ENCODE assay signal across 3 fruit fly cellular contexts in the genomic region with DNA sequence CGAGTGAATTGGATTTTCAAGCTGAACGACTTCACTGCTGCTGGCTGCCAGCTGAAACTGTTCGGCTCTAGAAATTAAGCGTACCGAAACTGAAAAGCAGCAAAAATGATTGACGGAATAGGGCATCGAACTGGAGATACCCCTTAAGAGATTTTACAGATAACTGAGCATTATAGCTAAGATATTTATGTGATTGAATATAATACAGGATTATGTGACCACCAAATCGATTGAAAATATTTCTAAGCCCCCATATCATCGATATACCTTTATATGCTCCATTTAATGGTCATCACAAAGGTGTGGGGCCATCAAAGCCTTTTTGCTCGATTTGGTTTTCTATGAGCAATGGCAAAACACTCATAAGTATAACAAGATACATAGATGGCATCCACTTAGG.
TF ChIP-seq lines count a peak whose summit lies in the region.

No protein-coding gene starts in this region.

- TF ChIP-seq CTCF in whole organism, embryonic (GFP tag; optimal IDR thresholded peaks at IDR 0.05; lab: Kevin White, UChicago), result no peak

TF ChIP-seq in whole organism, embryonic, 481 proteins besides CTCF, POLR2A, EP300 and RAD21 (continues in another document):
- TF ChIP-seq ATbp (GFP tag; optimal IDR thresholded peaks at IDR 0.05; lab: Kevin White, UChicago) (peak; percentile 12), bbx (GFP tag; IDR thresholded peaks at IDR 0.05; lab: Robert Waterston, UW; ENCODE audit: partially characterized antibody) (no peak), CG14860 (GFP tag; IDR thresholded peaks at IDR 0.05; lab: Robert Waterston, UW; ENCODE audit: partially characterized antibody) (no peak), CG4730 (GFP tag; IDR thresholded peaks at IDR 0.05; lab: Robert Waterston, UW) (peak; percentile 37; the same call in 1 of the 2 replicates), CG18764 (GFP tag; optimal IDR thresholded peaks at IDR 0.05; lab: Kevin White, UChicago) (no peak), dysf (GFP tag; IDR thresholded peaks at IDR 0.05; lab: Robert Waterston, UW) (peak; percentile 80), CG12769 (tag; optimal IDR thresholded peaks at IDR 0.05; lab: Kevin White, UChicago) (no peak), CG32767 (GFP tag; IDR thresholded peaks at IDR 0.05; lab: Robert Waterston, UW) (peak; percentile 47; the same call in 1 of the 2 replicates), zen2 (GFP tag; IDR thresholded peaks at IDR 0.05; lab: Robert Waterston, UW; ENCODE audit: partially characterized antibody) (no peak), tap (tag; optimal IDR thresholded peaks at IDR 0.05; lab: Kevin White, UChicago) (no peak), slou (GFP tag; optimal IDR thresholded peaks at IDR 0.05; lab: Kevin White, UChicago) (no peak), CG7372 (GFP tag; IDR thresholded peaks at IDR 0.05; lab: Robert Waterston, UW) (peak; percentile 25; the same call in 1 of the 2 replicates), CG17912 (GFP tag; optimal IDR thresholded peaks at IDR 0.05; lab: Kevin White, UChicago) (no peak), Ssrp (tag; optimal IDR thresholded peaks at IDR 0.05; lab: Kevin White, UChicago) (peak; percentile 30), C15 (GFP tag; IDR thresholded peaks at IDR 0.05; lab: Robert Waterston, UW) (no peak), salm (tag; optimal IDR thresholded peaks at IDR 0.05; lab: Kevin White, UChicago) (no peak), Mad (GFP tag; optimal IDR thresholded peaks at IDR 0.05; lab: Kevin White, UChicago) (no peak), CG6689 (GFP tag; IDR thresholded peaks at IDR 0.05; lab: Robert Waterston, UW) (peak; percentile 35; the same call in 1 of the 2 replicates), CG12104 (GFP tag; optimal IDR thresholded peaks at IDR 0.05; lab: Kevin White, UChicago) (no peak), Sry-β (GFP tag; optimal IDR thresholded peaks at IDR 0.05; lab: Kevin White, UChicago) (no peak), CG10366 (GFP tag; IDR thresholded peaks at IDR 0.05; lab: Robert Waterston, UW) (peak; percentile 24; the same call in 1 of the 2 replicates), CG3065 (GFP tag; optimal IDR thresholded peaks at IDR 0.05; lab: Kevin White, UChicago) (no peak), pb (GFP tag; optimal IDR thresholded peaks at IDR 0.05; lab: Kevin White, UChicago) (peak; percentile 3), CG3726 (GFP tag; IDR thresholded peaks at IDR 0.05; lab: Robert Waterston, UW) (no peak), CG10274 (GFP tag; optimal IDR thresholded peaks at IDR 0.05; lab: Kevin White, UChicago) (no peak), CG7786 (GFP tag; optimal IDR thresholded peaks at IDR 0.05; lab: Kevin White, UChicago) (peak; percentile 10), chn (GFP tag; optimal IDR thresholded peaks at IDR 0.05; lab: Kevin White, UChicago) (peak; percentile 23), Hand (GFP tag; optimal IDR thresholded peaks at IDR 0.05; lab: Kevin White, UChicago) (no peak)

TF ChIP-seq in whole organism, prepupa, 60 proteins besides CTCF, POLR2A, EP300 and RAD21:
- TF ChIP-seq eg (GFP tag; IDR thresholded peaks at IDR 0.05; lab: Robert Waterston, UW) (peak; percentile 82), pdm3 (GFP tag; optimal IDR thresholded peaks at IDR 0.05; lab: Kevin White, UChicago) (no peak), CG6276 (GFP tag; optimal IDR thresholded peaks at IDR 0.05; lab: Kevin White, UChicago) (no peak), CG15336 (GFP tag; IDR thresholded peaks at IDR 0.05; lab: Robert Waterston, UW) (peak; percentile 75), CG8119 (GFP tag; IDR thresholded peaks at IDR 0.05; lab: Robert Waterston, UW) (peak; percentile 67), achi (GFP tag; optimal IDR thresholded peaks at IDR 0.05; lab: Kevin White, UChicago) (no peak), CG32006 (GFP tag; optimal IDR thresholded peaks at IDR 0.05; lab: Kevin White, UChicago) (no peak), CG10669 (GFP tag; optimal IDR thresholded peaks at IDR 0.05; lab: Kevin White, UChicago) (no peak), CG11294 (GFP tag; IDR thresholded peaks at IDR 0.05; lab: Robert Waterston, UW) (0 out of 2 replicates have a peak, but pooled peaks have one; percentile 25), cyc (GFP tag; optimal IDR thresholded peaks at IDR 0.05; lab: Kevin White, UChicago) (no peak), CG6163 (GFP tag; IDR thresholded peaks at IDR 0.05; lab: Robert Waterston, UW) (peak; percentile 58; the same call in 2 of the 3 replicates), Sox102F (GFP tag; optimal IDR thresholded peaks at IDR 0.05; lab: Kevin White, UChicago) (no peak), svp (GFP tag; lab: Kevin White, UChicago) (peak; percentile 39), Sox14 (GFP tag; optimal IDR thresholded peaks at IDR 0.05; lab: Kevin White, UChicago) (no peak)

TF ChIP-seq in whole organism, pupa, 21 proteins besides CTCF, POLR2A, EP300 and RAD21:
- TF ChIP-seq gl (tag; optimal IDR thresholded peaks at IDR 0.05; lab: Kevin White, UChicago), result no peak
- peak; percentile 80 for TF ChIP-seq CG32121 (GFP tag; IDR thresholded peaks at IDR 0.05; lab: Robert Waterston, UW)
- TF ChIP-seq fd96Ca (GFP tag; IDR thresholded peaks at IDR 0.05; lab: Robert Waterston, UW), result peak; percentile 62; the same call in 2 of the 3 replicates
- no peak for TF ChIP-seq CG9948 (tag; optimal IDR thresholded peaks at IDR 0.05; lab: Kevin White, UChicago)
- TF ChIP-seq CG13204 (GFP tag; optimal IDR thresholded peaks at IDR 0.05; lab: Kevin White, UChicago), result no peak
- no peak for TF ChIP-seq EcR (GFP tag; optimal IDR thresholded peaks at IDR 0.05; lab: Kevin White, UChicago)
- TF ChIP-seq Pif1A (GFP tag; optimal IDR thresholded peaks at IDR 0.05; lab: Kevin White, UChicago), result no peak
- no peak for TF ChIP-seq CG17806 (tag; optimal IDR thresholded peaks at IDR 0.05; lab: Kevin White, UChicago)
- TF ChIP-seq D1 (tag; optimal IDR thresholded peaks at IDR 0.05; lab: Kevin White, UChicago), result no peak
- peak; percentile 47; the same call in 1 of the 2 replicates for TF ChIP-seq rn (GFP tag; IDR thresholded peaks at IDR 0.05; lab: Robert Waterston, UW)
- TF ChIP-seq CG10348 (GFP tag; IDR thresholded peaks at IDR 0.05; lab: Robert Waterston, UW), result peak; percentile 10; the same call in 1 of the 2 replicates
- no peak for TF ChIP-seq CG15710 (tag; optimal IDR thresholded peaks at IDR 0.05; lab: Kevin White, UChicago)
- no peak for TF ChIP-seq CG14655 (GFP tag; optimal IDR thresholded peaks at IDR 0.05; lab: Kevin White, UChicago)
- TF ChIP-seq Ets98B (GFP tag; IDR thresholded peaks at IDR 0.05; lab: Robert Waterston, UW), result peak; percentile 73
- TF ChIP-seq CG8301 (tag; optimal IDR thresholded peaks at IDR 0.05; lab: Kevin White, UChicago), result no peak
- TF ChIP-seq Pif1B (GFP tag; optimal IDR thresholded peaks at IDR 0.05; lab: Kevin White, UChicago), result no peak
- TF ChIP-seq CG4496 (GFP tag; IDR thresholded peaks at IDR 0.05; lab: Robert Waterston, UW), result peak; percentile 85
- TF ChIP-seq CG12605 (GFP tag; IDR thresholded peaks at IDR 0.05; lab: Robert Waterston, UW), result 0 out of 2 replicates have a peak, but pooled peaks have one; percentile 24
- no peak for TF ChIP-seq CG8159 (tag; optimal IDR thresholded peaks at IDR 0.05; lab: Kevin White, UChicago)
- no peak for TF ChIP-seq CG34367 (tag; optimal IDR thresholded peaks at IDR 0.05; lab: Kevin White, UChicago)
- TF ChIP-seq Snoo (tag; optimal IDR thresholded peaks at IDR 0.05; lab: Kevin White, UChicago), result no peak
TF ChIP-seq in whole organism, pupa: peak in this region for 7.

Comparison
In these comparisons a context has a peak if more than half of its experiments do, and no peak if none do; other contexts are left out.
1. Of the 7 proteins assayed by ChIP-seq in both whole organism, embryonic and whole organism, prepupa: peak only in whole organism, embryonic: Gug and Sox102F; only in whole organism, prepupa: none; in both: none; in neither: 5.